Fruit fly (Drosophila melanogaster): Measurements from ENCODE around the gene CG12239.

CG12239 gene

DNA sequence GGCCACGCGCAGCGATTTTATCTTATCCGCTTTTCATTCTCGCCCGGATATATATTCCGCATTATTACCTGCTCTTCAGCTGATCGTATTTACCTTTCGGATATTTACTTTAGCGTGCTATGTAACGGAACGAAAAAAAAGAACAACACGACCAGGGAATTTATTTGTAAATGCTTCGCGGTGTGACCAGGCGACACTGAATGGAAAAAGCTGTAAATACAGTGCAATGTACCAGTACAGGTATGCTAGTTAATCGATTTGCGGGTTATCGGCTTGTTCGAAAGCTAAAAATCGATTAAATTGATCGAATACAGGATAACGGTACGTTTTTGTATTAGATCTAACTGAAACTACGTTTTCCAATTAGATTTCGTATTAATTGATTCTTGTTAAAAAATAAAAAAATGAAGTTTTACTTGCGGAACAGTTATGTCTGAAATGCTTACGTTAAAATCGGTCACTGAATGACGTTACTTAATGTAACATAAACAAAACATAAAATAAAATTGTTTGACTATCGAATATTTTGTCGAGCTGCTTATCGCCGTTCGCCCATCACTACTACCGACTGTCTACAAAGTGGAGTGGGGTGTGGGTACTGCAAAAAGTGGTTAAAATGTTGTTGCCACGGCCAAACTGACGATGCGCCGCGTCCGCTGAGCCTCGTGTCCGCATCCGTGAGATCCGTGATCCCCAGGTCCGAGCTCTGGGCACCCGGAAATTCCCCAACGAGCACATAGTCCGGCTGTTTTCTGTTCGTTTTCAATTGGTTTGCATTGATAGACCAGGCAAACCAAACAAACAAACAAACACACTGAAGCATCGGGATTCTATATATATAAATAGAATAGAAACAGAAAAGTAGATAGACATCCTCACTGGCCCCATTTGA, 27.7 kb upstream of the CG12239 start, which contains the start of the genes MAPk-Ak2 and CG42699 (continued):
- TF ChIP-seq Smox (GFP tag; optimal IDR thresholded peaks at IDR 0.05) (no peak), Sox15 (GFP tag; optimal IDR thresholded peaks at IDR 0.05) (no peak), CG3919 (GFP tag; optimal IDR thresholded peaks at IDR 0.05) (peak; percentile 45), Eip93F (GFP tag; optimal IDR thresholded peaks at IDR 0.05) (no peak), CG11294 (GFP tag; IDR thresholded peaks at IDR 0.05) (no peak), CG6808 (GFP tag; optimal IDR thresholded peaks at IDR 0.05) (peak; percentile 74), CG31627 (GFP tag; optimal IDR thresholded peaks at IDR 0.05) (no peak), eg (GFP tag; IDR thresholded peaks at IDR 0.05) (no peak; the same call in 2 of the 3 replicates), CG8119 (GFP tag; IDR thresholded peaks at IDR 0.05) (0 out of 3 replicates have a peak, but pooled peaks have one; percentile 22), Ets21C (GFP tag; optimal IDR thresholded peaks at IDR 0.05) (no peak), Sox14 (GFP tag; optimal IDR thresholded peaks at IDR 0.05) (peak; percentile 16), CG11762 (GFP tag; optimal IDR thresholded peaks at IDR 0.05; ENCODE audit: insufficient read depth) (no peak), Hr4 (GFP tag; optimal IDR thresholded peaks at IDR 0.05) (no peak), CG8319 (GFP tag; optimal IDR thresholded peaks at IDR 0.05) (no peak), Met (GFP tag; optimal IDR thresholded peaks at IDR 0.05) (peak; percentile 54), fd59A (GFP tag; optimal IDR thresholded peaks at IDR 0.05) (peak; percentile 13), CG3032 (tag; optimal IDR thresholded peaks at IDR 0.05) (peak; percentile 3), topi (GFP tag; optimal IDR thresholded peaks at IDR 0.05) (peak; percentile 47), spab (GFP tag; optimal IDR thresholded peaks at IDR 0.05) (peak; percentile 24)

DNA sequence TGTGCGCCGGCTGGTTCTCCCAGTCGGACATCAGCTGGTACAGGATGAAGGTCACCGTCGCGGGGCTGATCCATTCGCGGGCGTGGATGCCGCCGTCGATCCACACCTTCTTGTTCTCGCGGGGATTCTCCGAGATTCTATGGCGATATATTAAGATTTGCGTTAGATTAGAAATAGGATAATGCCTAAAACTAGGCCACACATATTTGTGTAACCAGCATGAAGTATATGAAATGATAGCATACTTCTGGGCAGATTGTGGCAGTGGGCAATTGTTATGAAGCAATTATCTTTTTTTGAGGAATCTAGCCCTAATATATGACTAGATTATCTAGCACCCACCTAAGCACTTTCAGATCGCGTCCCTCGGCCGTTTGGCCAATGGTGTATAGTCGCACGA, 25.2 kb upstream of the CG12239 start:
- TF ChIP-seq Hr4 (GFP tag; optimal IDR thresholded peaks at IDR 0.05): no peak
- no peak for TF ChIP-seq CG31627 (GFP tag; optimal IDR thresholded peaks at IDR 0.05)
- no peak for TF ChIP-seq acj6 (GFP tag; optimal IDR thresholded peaks at IDR 0.05)
- peak; percentile 8 for TF ChIP-seq Eip78C (GFP tag)
- no peak for TF ChIP-seq Smox (GFP tag; optimal IDR thresholded peaks at IDR 0.05)
- no peak for TF ChIP-seq OdsH (GFP tag; optimal IDR thresholded peaks at IDR 0.05)
- no peak for TF ChIP-seq Gug (GFP tag; IDR thresholded peaks at IDR 0.05)
- no peak for TF ChIP-seq achi (GFP tag; optimal IDR thresholded peaks at IDR 0.05)

DNA sequence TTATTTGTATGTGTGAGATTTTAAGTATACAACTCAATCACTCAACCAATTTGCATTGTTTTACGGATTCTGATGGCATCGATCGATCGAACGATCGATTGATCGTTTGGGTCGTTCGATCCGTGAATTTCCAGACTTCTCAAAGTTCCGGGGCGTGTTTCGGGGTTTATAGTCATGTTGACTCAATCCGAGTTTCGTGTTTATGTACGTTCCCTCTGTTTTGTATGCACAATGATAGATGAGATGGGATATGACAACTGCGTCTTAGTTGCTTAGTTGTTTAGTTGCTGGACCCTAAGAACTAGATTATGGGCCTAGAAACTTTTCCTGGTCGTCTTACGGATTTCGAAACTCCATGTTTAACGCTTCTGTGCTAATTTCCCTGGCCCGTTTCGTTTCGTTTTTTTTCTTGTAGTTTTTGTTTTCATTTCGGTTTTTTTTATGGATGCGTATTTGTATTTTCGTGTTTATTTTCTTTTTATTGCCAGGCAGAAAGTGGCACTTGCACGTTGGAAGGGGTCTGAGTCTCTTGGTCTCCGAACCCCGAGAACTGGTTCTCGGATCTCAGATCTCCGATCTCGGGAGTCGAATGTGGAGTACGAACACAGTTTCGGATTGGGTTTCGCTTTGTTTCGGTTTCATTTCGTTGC, 23.2 kb upstream of the CG12239 start:
- peak; percentile 70 for TF ChIP-seq fkh (GFP tag; optimal IDR thresholded peaks at IDR 0.05)
- TF ChIP-seq Hr38 (GFP tag; optimal IDR thresholded peaks at IDR 0.05): no peak
- peak; percentile 86 for TF ChIP-seq Blimp-1 (GFP tag; optimal IDR thresholded peaks at IDR 0.05)
- TF ChIP-seq vri (GFP tag; optimal IDR thresholded peaks at IDR 0.05): no peak
- no peak for TF ChIP-seq svp (GFP tag)
- TF ChIP-seq CG34406 (GFP tag; optimal IDR thresholded peaks at IDR 0.05): no peak
- TF ChIP-seq CG6276 (GFP tag; optimal IDR thresholded peaks at IDR 0.05): no peak
- no peak for TF ChIP-seq Lpt (GFP tag; optimal IDR thresholded peaks at IDR 0.05)
- TF ChIP-seq CG11294 (GFP tag; IDR thresholded peaks at IDR 0.05): no peak
- TF ChIP-seq Hr4 (GFP tag; optimal IDR thresholded peaks at IDR 0.05): no peak
- TF ChIP-seq Smox (GFP tag; optimal IDR thresholded peaks at IDR 0.05): no peak
- peak; percentile 70 for TF ChIP-seq CG6808 (GFP tag; optimal IDR thresholded peaks at IDR 0.05)
- TF ChIP-seq cyc (GFP tag; optimal IDR thresholded peaks at IDR 0.05): no peak
- peak; percentile 41 for TF ChIP-seq dsx (GFP tag; optimal IDR thresholded peaks at IDR 0.05; ENCODE audit: poor library complexity, severe bottlenecking)
- no peak for TF ChIP-seq lz (GFP tag; optimal IDR thresholded peaks at IDR 0.05)
- peak; percentile 20 for TF ChIP-seq Ets96B (tag; optimal IDR thresholded peaks at IDR 0.05)
- no peak for TF ChIP-seq Met (GFP tag; optimal IDR thresholded peaks at IDR 0.05)
- TF ChIP-seq dac (GFP tag; optimal IDR thresholded peaks at IDR 0.05): no peak
- TF ChIP-seq CG31627 (GFP tag; optimal IDR thresholded peaks at IDR 0.05): no peak
- TF ChIP-seq CG11762 (GFP tag; optimal IDR thresholded peaks at IDR 0.05; ENCODE audit: insufficient read depth): no peak
- no peak for TF ChIP-seq CG10631 (GFP tag; optimal IDR thresholded peaks at IDR 0.05)
- peak; percentile 61; the same call in 2 of the 3 replicates for TF ChIP-seq CG6163 (GFP tag; IDR thresholded peaks at IDR 0.05)
- TF ChIP-seq ss (GFP tag; optimal IDR thresholded peaks at IDR 0.05): peak; percentile 72 to 74
- no peak for TF ChIP-seq CG8319 (GFP tag; optimal IDR thresholded peaks at IDR 0.05)
- no peak for TF ChIP-seq CG8119 (GFP tag; IDR thresholded peaks at IDR 0.05)
- TF ChIP-seq Hr39 (GFP tag; optimal IDR thresholded peaks at IDR 0.05): no peak
- TF ChIP-seq CG1621 (tag; optimal IDR thresholded peaks at IDR 0.05): peak; percentile 35
- no peak for TF ChIP-seq CG32006 (GFP tag; optimal IDR thresholded peaks at IDR 0.05)
- TF ChIP-seq CG7368 (GFP tag; optimal IDR thresholded peaks at IDR 0.05): no peak
